Fruit fly (Drosophila melanogaster): ENCODE results near the gene CG14641.

The CG14641 gene

dm6 chr3R:4229137-4229764, 2.9 kb downstream of the CG14641 start, which contains the start of gene DhpD (continued):
- no peak for TF ChIP-seq CG2875 (GFP tag; optimal IDR thresholded peaks at IDR 0.05)
- TF ChIP-seq HmgD (GFP tag; optimal IDR thresholded peaks at IDR 0.05) = no peak
- peak; percentile 30; the same call in 1 of the 2 replicates for TF ChIP-seq chm (GFP tag; IDR thresholded peaks at IDR 0.05)
- peak; percentile 73 for TF ChIP-seq Hmr (GFP tag; optimal IDR thresholded peaks at IDR 0.05)
- TF ChIP-seq CG1603 (tag; optimal IDR thresholded peaks at IDR 0.05) = peak; percentile 66
- TF ChIP-seq fu2 (GFP tag; optimal IDR thresholded peaks at IDR 0.05) = peak; percentile 37
- no peak for TF ChIP-seq Atf-2 (GFP tag; optimal IDR thresholded peaks at IDR 0.05)
- no peak for TF ChIP-seq CG10565 (GFP tag; optimal IDR thresholded peaks at IDR 0.05)
- peak; percentile 91 for TF ChIP-seq ftz-f1 (GFP tag; optimal IDR thresholded peaks at IDR 0.05)
- TF ChIP-seq vvl (GFP tag; IDR thresholded peaks at IDR 0.05) = peak; percentile 88
- no peak for TF ChIP-seq Hr39 (optimal IDR thresholded peaks at IDR 0.05)
- peak; percentile 60 for TF ChIP-seq Chrac-16 (GFP tag; optimal IDR thresholded peaks at IDR 0.05)
- TF ChIP-seq Opbp (GFP tag; IDR thresholded peaks at IDR 0.05; ENCODE audit: partially characterized antibody) = peak; percentile 74; the same call in 2 of the 3 replicates
- TF ChIP-seq CkIIα-i1 (GFP tag; IDR thresholded peaks at IDR 0.05) = no peak
- peak; percentile 48 for TF ChIP-seq Oli (tag; optimal IDR thresholded peaks at IDR 0.05)
- TF ChIP-seq pzg (GFP tag; optimal IDR thresholded peaks at IDR 0.05) = peak; percentile 37
- TF ChIP-seq psq (GFP tag; optimal IDR thresholded peaks at IDR 0.05) = peak; percentile 18
- no peak for TF ChIP-seq fd102C (GFP tag; optimal IDR thresholded peaks at IDR 0.05)
- peak; percentile 55 for TF ChIP-seq mam (GFP tag; optimal IDR thresholded peaks at IDR 0.05)
- peak; percentile 53; the same call in 1 of the 3 replicates for TF ChIP-seq CG34422 (GFP tag; IDR thresholded peaks at IDR 0.05)
- peak; percentile 72 for TF ChIP-seq CG1233 (GFP tag; optimal IDR thresholded peaks at IDR 0.05)
- no peak for TF ChIP-seq gfzf (GFP tag; optimal IDR thresholded peaks at IDR 0.05)
- peak; percentile 58 for TF ChIP-seq CG4820 (GFP tag; optimal IDR thresholded peaks at IDR 0.05)
- peak; percentile 16 for TF ChIP-seq CG30431 (GFP tag; optimal IDR thresholded peaks at IDR 0.05)
- TF ChIP-seq rib (GFP tag; IDR thresholded peaks at IDR 0.05) = no peak
- TF ChIP-seq CG3407 (GFP tag; optimal IDR thresholded peaks at IDR 0.05) = peak; percentile 42
- peak; percentile 65; the same call in 1 of the 2 replicates for TF ChIP-seq stc (GFP tag; IDR thresholded peaks at IDR 0.05)
- TF ChIP-seq CG14860 (GFP tag; IDR thresholded peaks at IDR 0.05; ENCODE audit: partially characterized antibody) = peak; percentile 90
- TF ChIP-seq pb (GFP tag; optimal IDR thresholded peaks at IDR 0.05) = no peak
- no peak for TF ChIP-seq sqz (GFP tag; optimal IDR thresholded peaks at IDR 0.05)
- TF ChIP-seq Neu2 (GFP tag; optimal IDR thresholded peaks at IDR 0.05; ENCODE audit: borderline replicate concordance) = no peak
- peak; percentile 76 for TF ChIP-seq CG17359 (tag; optimal IDR thresholded peaks at IDR 0.05)
- peak; percentile 24; the same call in 1 of the 3 replicates for TF ChIP-seq CG2889 (GFP tag; IDR thresholded peaks at IDR 0.05)
- TF ChIP-seq ac (GFP tag; optimal IDR thresholded peaks at IDR 0.05) = no peak
- peak; percentile 77 for TF ChIP-seq lmd (GFP tag; IDR thresholded peaks at IDR 0.05)
- no peak for TF ChIP-seq seq (GFP tag; IDR thresholded peaks at IDR 0.05)
- no peak for TF ChIP-seq hbn (GFP tag; IDR thresholded peaks at IDR 0.05; ENCODE audit: partially characterized antibody)
- TF ChIP-seq Poxn (GFP tag; IDR thresholded peaks at IDR 0.05) = no peak
- TF ChIP-seq ATbp (GFP tag; optimal IDR thresholded peaks at IDR 0.05) = no peak
- TF ChIP-seq Usf (GFP tag; optimal IDR thresholded peaks at IDR 0.05) = peak; percentile 62
- peak; percentile 94 for TF ChIP-seq CG7963 (GFP tag; IDR thresholded peaks at IDR 0.05; ENCODE audit: partially characterized antibody)
- TF ChIP-seq CG2202 (tag; optimal IDR thresholded peaks at IDR 0.05) = no peak
- peak; percentile 69 for TF ChIP-seq sisA (GFP tag; IDR thresholded peaks at IDR 0.05)
- TF ChIP-seq PHDP (tag; optimal IDR thresholded peaks at IDR 0.05) = peak; percentile 74
- TF ChIP-seq sug (tag; optimal IDR thresholded peaks at IDR 0.05) = peak; percentile 60
- no peak for TF ChIP-seq CG31365 (tag; optimal IDR thresholded peaks at IDR 0.05)
- TF ChIP-seq fru (optimal IDR thresholded peaks at IDR 0.05) = no peak
- peak; percentile 25; the same call in 1 of the 2 replicates for TF ChIP-seq H2.0 (GFP tag; IDR thresholded peaks at IDR 0.05)
- 0 out of 2 replicates have a peak, but pooled peaks have one; percentile 17 for TF ChIP-seq peb (GFP tag; IDR thresholded peaks at IDR 0.05)
- no peak for TF ChIP-seq sd (tag; optimal IDR thresholded peaks at IDR 0.05)

Measured in whole organism, embryonic.